Fruit fly (Drosophila melanogaster): ENCODE data around the gene Klp67A.

DNA sequence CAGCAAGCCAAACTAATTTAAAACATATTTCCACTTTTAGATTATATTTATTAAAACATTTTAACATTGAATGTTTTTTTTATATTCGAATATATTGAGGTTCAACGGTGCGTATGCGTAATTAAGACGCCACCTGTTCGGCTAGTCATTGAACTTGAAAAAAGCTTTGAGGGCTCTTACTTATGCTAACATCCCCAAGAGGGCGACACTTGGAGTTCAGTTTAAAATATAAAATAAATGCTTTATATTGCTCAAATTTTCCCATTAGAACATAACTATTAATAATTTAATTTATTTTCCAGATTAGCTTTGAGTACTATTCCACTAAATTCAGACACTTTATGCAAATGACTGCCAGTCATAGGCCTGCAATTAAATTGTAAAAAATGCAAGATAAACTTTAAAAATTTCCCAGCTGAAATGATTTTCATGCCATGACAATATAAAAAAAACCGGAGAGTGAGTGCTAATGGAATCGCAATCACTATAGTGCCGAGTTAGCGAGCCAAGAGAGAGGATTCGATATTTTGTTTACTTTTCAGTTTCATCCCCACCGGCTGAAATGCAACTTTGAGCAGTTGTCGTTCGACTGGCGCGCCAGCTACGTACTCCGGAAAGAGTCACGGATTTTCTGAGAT, 33.0 kb downstream of the Klp67A start, which contains the start of gene PGRP-LA:
- TF ChIP-seq CG1621 (tag; optimal IDR thresholded peaks at IDR 0.05) (no peak), Met (GFP tag; optimal IDR thresholded peaks at IDR 0.05) (peak; percentile 45), Ets21C (GFP tag; optimal IDR thresholded peaks at IDR 0.05) (no peak), CG16779 (tag; optimal IDR thresholded peaks at IDR 0.05) (no peak), Eip78C (GFP tag) (peak; percentile 69), lz (GFP tag; optimal IDR thresholded peaks at IDR 0.05) (peak; percentile 41), Smox (GFP tag; optimal IDR thresholded peaks at IDR 0.05) (no peak), CG9139 (GFP tag; optimal IDR thresholded peaks at IDR 0.05) (no peak), CG10669 (GFP tag; optimal IDR thresholded peaks at IDR 0.05) (no peak), CG8319 (GFP tag; optimal IDR thresholded peaks at IDR 0.05) (no peak), Sox14 (GFP tag; optimal IDR thresholded peaks at IDR 0.05) (peak; percentile 10), OdsH (GFP tag; optimal IDR thresholded peaks at IDR 0.05) (peak; percentile 37)
